Fruit fly (Drosophila melanogaster) whole organism, pupa: ENCODE results near the gene CG18528.

Experiments used
- CG10348 ChIP-seq: fragments of 200-800 bp; sonication (Bioruptor generic); IDR thresholded peaks from 2 replicates; pipeline ENCODE4 v1.3.6; 2022; ENCODE audit warnings: missing biosample characterization, missing genetic modification characterization
- CG12605 ChIP-seq: fragments of 200-800 bp; sonication (Bioruptor generic); IDR thresholded peaks from 2 replicates; pipeline ENCODE4 v1.3.6; 2022; ENCODE audit warnings: missing biosample characterization, missing genetic modification characterization
- CG13204 ChIP-seq: fragments of 200-800 bp; sonication (Bioruptor generic); optimal IDR thresholded peaks from 2 replicates; lab custom pipeline; 2018; ENCODE audit warnings: missing biosample characterization, mild to moderate bottlenecking, missing genetic modification characterization, moderate library complexity
- CG14655 ChIP-seq: fragments of 200-800 bp; sonication (Bioruptor generic); optimal IDR thresholded peaks from 3 replicates; lab custom pipeline; 2017; ENCODE audit warnings: mild to moderate bottlenecking, missing biosample characterization, missing genetic modification reagents, missing genetic modification characterization
- CG15710 ChIP-seq: fragments of 200-800 bp; sonication (Bioruptor generic); optimal IDR thresholded peaks from 2 replicates; lab custom pipeline; 2018; ENCODE audit warnings: missing biosample characterization, mild to moderate bottlenecking, missing genetic modification characterization, moderate library complexity
- CG17806 ChIP-seq: fragments of 200-800 bp; sonication (Bioruptor generic); optimal IDR thresholded peaks from 2 replicates; lab custom pipeline; 2018; ENCODE audit warnings: missing biosample characterization, mild to moderate bottlenecking, missing genetic modification characterization, moderate library complexity
- CG32121 ChIP-seq: fragments of 200-800 bp; sonication (Bioruptor generic); IDR thresholded peaks from 2 replicates; pipeline ENCODE4 v1.3.6; 2022; ENCODE audit warnings: missing biosample characterization, missing genetic modification characterization
- CG34367 ChIP-seq: fragments of 200-800 bp; sonication (Bioruptor generic); optimal IDR thresholded peaks from 2 replicates; lab custom pipeline; 2018; ENCODE audit warnings: missing biosample characterization, mild to moderate bottlenecking, missing genetic modification characterization
- CG4496 ChIP-seq: fragments of 200-800 bp; sonication (Bioruptor generic); IDR thresholded peaks from 3 replicates; pipeline ENCODE4 v1.3.6; 2022; ENCODE audit warnings: missing biosample characterization, missing genetic modification characterization
- CG8159 ChIP-seq: fragments of 200-800 bp; sonication (Bioruptor generic); optimal IDR thresholded peaks from 3 replicates; lab custom pipeline; 2018; ENCODE audit warnings: missing biosample characterization, mild to moderate bottlenecking, missing genetic modification characterization, moderate library complexity
- CG8301 ChIP-seq: fragments of 200-800 bp; sonication (Bioruptor generic); optimal IDR thresholded peaks from 2 replicates; lab custom pipeline; 2018; ENCODE audit warnings: missing biosample characterization, mild to moderate bottlenecking, missing genetic modification characterization
- CG9948 ChIP-seq: fragments of 200-800 bp; sonication (Bioruptor generic); optimal IDR thresholded peaks from 2 replicates; lab custom pipeline; 2018; ENCODE audit warnings: missing biosample characterization, mild to moderate bottlenecking, missing genetic modification characterization, moderate library complexity
- D1 ChIP-seq: fragments of 200-800 bp; sonication (Bioruptor generic); optimal IDR thresholded peaks from 2 replicates; lab custom pipeline; 2018; ENCODE audit warnings: missing biosample characterization, mild to moderate bottlenecking, missing genetic modification characterization, moderate library complexity
- EcR ChIP-seq: fragments of 200-800 bp; sonication (Bioruptor generic); optimal IDR thresholded peaks from 3 replicates; lab custom pipeline; 2019; ENCODE audit warnings: missing biosample characterization, missing genetic modification characterization, mild to moderate bottlenecking, moderate library complexity, missing genetic modification reagents
- Ets98B ChIP-seq: fragments of 200-800 bp; sonication (Bioruptor generic); IDR thresholded peaks from 2 replicates; pipeline ENCODE4 v1.3.6; 2022; ENCODE audit warnings: missing biosample characterization, missing genetic modification characterization
- Pif1A ChIP-seq: fragments of 200-800 bp; sonication (Bioruptor generic); optimal IDR thresholded peaks from 3 replicates; lab custom pipeline; 2016; ENCODE audit warnings: missing biosample characterization, missing genetic modification characterization
- Pif1B ChIP-seq: fragments of 200-800 bp; sonication (Bioruptor generic); optimal IDR thresholded peaks from 3 replicates; lab custom pipeline; 2016; ENCODE audit warnings: missing biosample characterization, missing genetic modification characterization
- Snoo ChIP-seq: fragments of 200-800 bp; sonication (Bioruptor generic); optimal IDR thresholded peaks from 3 replicates; lab custom pipeline; 2017; ENCODE audit warnings: missing biosample characterization, mild to moderate bottlenecking, missing genetic modification characterization, inconsistent platforms
- fd96Ca ChIP-seq: fragments of 200-800 bp; sonication (Bioruptor generic); IDR thresholded peaks from 3 replicates; pipeline ENCODE4 v1.3.6; 2022; ENCODE audit warnings: missing biosample characterization, missing genetic modification characterization
- gl ChIP-seq: fragments of 200-800 bp; sonication (Bioruptor generic); optimal IDR thresholded peaks from 2 replicates; lab custom pipeline; 2018; ENCODE audit warnings: missing biosample characterization, mild to moderate bottlenecking, missing genetic modification characterization
- rn ChIP-seq: fragments of 200-800 bp; sonication (Bioruptor generic); IDR thresholded peaks from 2 replicates; pipeline ENCODE4 v1.3.6; 2022; ENCODE audit warnings: missing biosample characterization, missing genetic modification characterization

The CG18528 gene

dm6 chr3R:24333182-24333808, 26.6 kb downstream of the CG18528 start, which contains the start of the genes Rrp5 and Dis3:
TSS of gene Rrp5 (minus strand) at chr3R:24333316.
TSS of gene Dis3 (plus strand) at chr3R:24333433.
- TF ChIP-seq CG4496 (GFP tag; lab: Robert Waterston, UW) (peak; percentile 35; the same call in 1 of the 3 replicates), Pif1B (GFP tag; lab: Kevin White, UChicago) (no peak), Snoo (tag; lab: Kevin White, UChicago) (no peak), fd96Ca (peak; percentile 41; the same call in 1 of the 3 replicates)

- TF ChIP-seq CG34367 (tag; lab: Kevin White, UChicago): no peak
- peak; percentile 12; the same call in 1 of the 2 replicates for TF ChIP-seq Ets98B (GFP tag; lab: Robert Waterston, UW)
- no peak for TF ChIP-seq CG4496 (GFP tag; lab: Robert Waterston, UW)
Measured at dm6 chr3R:24320342-24320711, 39.6 kb downstream of the CG18528 start.

- TF ChIP-seq CG10348 (GFP tag; lab: Robert Waterston, UW) (no peak), gl (tag; lab: Kevin White, UChicago) (peak; percentile 39), Ets98B (GFP tag; lab: Robert Waterston, UW) (0 out of 2 replicates have a peak, but pooled peaks have one; percentile 6), CG15710 (peak; percentile 9), CG12605 (GFP tag; lab: Robert Waterston, UW) (peak; percentile 32; the same call in 1 of the 2 replicates), EcR (peak; percentile 71), D1 (tag; lab: Kevin White, UChicago) (no peak), CG4496 (GFP tag; lab: Robert Waterston, UW) (0 out of 3 replicates have a peak, but pooled peaks have one; percentile 15)
Measured at dm6 chr3R:24319632-24320341, 40.2 kb downstream of the CG18528 start.

- TF ChIP-seq rn (no peak), Snoo (tag; lab: Kevin White, UChicago) (no peak), D1 (tag; lab: Kevin White, UChicago) (no peak), CG15710 (no peak), Pif1B (GFP tag; lab: Kevin White, UChicago) (no peak), CG34367 (tag; lab: Kevin White, UChicago) (no peak), Pif1A (GFP tag; lab: Kevin White, UChicago) (no peak), CG32121 (no peak), CG9948 (tag; lab: Kevin White, UChicago) (no peak), CG10348 (GFP tag; lab: Robert Waterston, UW) (no peak), CG4496 (GFP tag; lab: Robert Waterston, UW) (no peak), CG14655 (GFP tag; lab: Kevin White, UChicago) (no peak), CG12605 (GFP tag; lab: Robert Waterston, UW) (no peak)
Measured at dm6 chr3R:24319083-24319381, 40.9 kb downstream of the CG18528 start.

- TF ChIP-seq CG32121 (0 out of 2 replicates have a peak, but pooled peaks have one; percentile 50), CG4496 (GFP tag; lab: Robert Waterston, UW) (0 out of 3 replicates have a peak, but pooled peaks have one; percentile 8), CG9948 (tag; lab: Kevin White, UChicago) (no peak), D1 (tag; lab: Kevin White, UChicago) (no peak), CG15710 (no peak), fd96Ca (peak; percentile 21; the same call in 1 of the 3 replicates), CG13204 (GFP tag; lab: Kevin White, UChicago) (no peak), CG8159 (tag; lab: Kevin White, UChicago) (peak; percentile 15), CG17806 (tag; lab: Kevin White, UChicago) (no peak), Snoo (tag; lab: Kevin White, UChicago) (no peak), Ets98B (GFP tag; lab: Robert Waterston, UW) (no peak; the same call in none of the 2 replicates), CG14655 (GFP tag; lab: Kevin White, UChicago) (no peak), gl (tag; lab: Kevin White, UChicago) (no peak), Pif1B (GFP tag; lab: Kevin White, UChicago) (no peak), Pif1A (GFP tag; lab: Kevin White, UChicago) (no peak), EcR (no peak), CG34367 (tag; lab: Kevin White, UChicago) (no peak), CG8301 (tag; lab: Kevin White, UChicago) (no peak), CG12605 (GFP tag; lab: Robert Waterston, UW) (peak; percentile 8; the same call in 1 of the 2 replicates), CG10348 (GFP tag; lab: Robert Waterston, UW) (no peak), rn (peak; percentile 20; the same call in 1 of the 2 replicates)
Measured at dm6 chr3R:24318217-24319082, 41.5 kb downstream of the CG18528 start, which contains the start of the genes Nab2 and BRWD3. TSS of gene Nab2 (minus strand) at chr3R:24318419. TSS of gene BRWD3 (plus strand) at chr3R:24319000.
